Worm (Caenorhabditis elegans) whole organism, L1 larva: Measurements from ENCODE around the gene fbxb-92.

ENCODE experiments used
- alr-1 ChIP-seq: fragments of 200-800 bp; sonication (Bioruptor generic); optimal IDR thresholded peaks from 2 replicates; lab custom pipeline; 2018; ENCODE audit warnings: borderline replicate concordance, mild to moderate bottlenecking, missing genetic modification characterization, missing compliant biosample characterization
- aly-2 ChIP-seq: fragments of 150-350 bp; optimal IDR thresholded peaks from 2 replicates; lab custom pipeline; 2014; ENCODE audit warnings: missing biosample characterization, missing genetic modification characterization
- ceh-88 ChIP-seq: fragments of 200-800 bp; sonication (Bioruptor generic); IDR thresholded peaks from 2 replicates; pipeline ENCODE4 v1.3.6; 2022; ENCODE audit warnings: missing genetic modification characterization, missing compliant biosample characterization
- ceh-90 ChIP-seq: sonication (generic microtip); optimal IDR thresholded peaks from 2 replicates; lab custom pipeline; 2016; ENCODE audit warnings: missing genetic modification characterization, missing compliant biosample characterization
- efl-1 ChIP-seq, 4 experiments: fragments of 150-350 bp; optimal IDR thresholded peaks in 3 of 4; peaks in 1 of 4; 1 replicate in 1 of 4; 2 replicates in 3 of 4; lab custom pipeline; 2014; ENCODE audit warnings: missing biosample characterization in 2 of 4, missing genetic modification characterization in 2 of 4, missing genetic modification reagents in 2 of 4
- egl-27 ChIP-seq, 2 experiments: fragments of 150-350 bp in 1 of 2; sonication (generic microtip); optimal IDR thresholded peaks; 3 replicates each; lab custom pipeline; 2017 to 2018; ENCODE audit warnings: missing biosample characterization in 2 of 2, missing genetic modification characterization in 2 of 2, missing genetic modification reagents in 2 of 2
- elt-2 ChIP-seq: sonication (generic microtip); optimal IDR thresholded peaks from 2 replicates; lab custom pipeline; 2016; ENCODE audit warnings: missing genetic modification characterization, mild to moderate bottlenecking, inconsistent platforms, missing compliant biosample characterization, missing genetic modification reagents
- grh-1 ChIP-seq: fragments of 200-800 bp; sonication (Bioruptor generic); IDR thresholded peaks from 2 replicates; pipeline ENCODE4 v1.3.6; 2022; ENCODE audit warnings: missing genetic modification reagents, missing genetic modification characterization, missing compliant biosample characterization
- hlh-4 ChIP-seq: sonication (generic microtip); optimal IDR thresholded peaks from 2 replicates; lab custom pipeline; 2016; ENCODE audit warnings: mild to moderate bottlenecking, missing genetic modification characterization, missing compliant biosample characterization
- hpl-2 ChIP-seq: fragments of 150-350 bp; optimal IDR thresholded peaks from 2 replicates; lab custom pipeline; 2014; ENCODE audit warnings: missing biosample characterization, missing genetic modification reagents, missing genetic modification characterization
- isw-1 ChIP-seq: fragments of 200-800 bp; sonication (Bioruptor generic); IDR thresholded peaks from 2 replicates; pipeline ENCODE4 v1.3.6; 2022; ENCODE audit warnings: missing genetic modification characterization, missing compliant biosample characterization
- jun-1 ChIP-seq: fragments of 150-350 bp; optimal IDR thresholded peaks from 2 replicates; lab custom pipeline; 2014; ENCODE audit warnings: missing biosample characterization, missing genetic modification reagents, missing genetic modification characterization
- lin-13 ChIP-seq: fragments of 150-350 bp; optimal IDR thresholded peaks from 2 replicates; lab custom pipeline; 2014; ENCODE audit warnings: missing biosample characterization, missing genetic modification reagents, missing genetic modification characterization
- lin-14 ChIP-seq: fragments of 200-800 bp; sonication (Bioruptor generic); optimal IDR thresholded peaks from 2 replicates; lab custom pipeline; 2018; ENCODE audit warnings: mild to moderate bottlenecking, missing genetic modification characterization, moderate library complexity, missing compliant biosample characterization
- lin-35 ChIP-seq, 2 experiments: fragments of 150-350 bp; optimal IDR thresholded peaks; 2 replicates each; lab custom pipeline; 2014; ENCODE audit warnings: missing biosample characterization in 2 of 2, missing genetic modification characterization in 2 of 2, missing genetic modification reagents in 2 of 2
- lin-39 ChIP-seq: fragments of 150-350 bp; optimal IDR thresholded peaks from 2 replicates; lab custom pipeline; 2014; ENCODE audit warnings: missing biosample characterization, missing genetic modification reagents, missing genetic modification characterization
- lir-3 ChIP-seq: sonication (generic microtip); optimal IDR thresholded peaks from 2 replicates; lab custom pipeline; 2016; ENCODE audit warnings: mild to moderate bottlenecking, missing genetic modification characterization, moderate library complexity, missing compliant biosample characterization; ENCODE audit not compliant: poor library complexity
- mdl-1 ChIP-seq, 2 experiments: fragments of 150-350 bp; optimal IDR thresholded peaks; 2 replicates each; lab custom pipeline; 2014 to 2017; ENCODE audit warnings: missing biosample characterization in 2 of 2, missing genetic modification characterization in 2 of 2, inconsistent platforms in 1 of 2
- nhr-12 ChIP-seq: sonication (generic microtip); optimal IDR thresholded peaks from 2 replicates; lab custom pipeline; 2017; ENCODE audit warnings: missing biosample characterization, missing genetic modification characterization
- nhr-20 ChIP-seq: sonication (generic microtip); optimal IDR thresholded peaks from 2 replicates; lab custom pipeline; 2016; ENCODE audit warnings: mild to moderate bottlenecking, missing genetic modification characterization, missing compliant biosample characterization
- nhr-237 ChIP-seq: fragments of 150-350 bp; optimal IDR thresholded peaks from 2 replicates; lab custom pipeline; 2014; ENCODE audit warnings: missing biosample characterization, missing genetic modification characterization
- nhr-76 ChIP-seq: sonication (generic microtip); optimal IDR thresholded peaks from 2 replicates; lab custom pipeline; 2017; ENCODE audit warnings: missing biosample characterization, missing genetic modification characterization
- nhr-77 ChIP-seq: fragments of 150-350 bp; optimal IDR thresholded peaks from 2 replicates; lab custom pipeline; 2014; ENCODE audit warnings: missing biosample characterization, missing genetic modification characterization
- nhr-85 ChIP-seq: sonication (generic microtip); peaks from one replicate; lab custom pipeline; 2016; ENCODE audit warnings: missing genetic modification characterization, inconsistent platforms, missing compliant biosample characterization
- nhr-90 ChIP-seq: sonication (generic microtip); optimal IDR thresholded peaks from 2 replicates; lab custom pipeline; 2016; ENCODE audit warnings: mild to moderate bottlenecking, missing genetic modification characterization, missing compliant biosample characterization; ENCODE audit not compliant: poor library complexity
- pax-3 ChIP-seq: fragments of 200-800 bp; sonication (Bioruptor generic); optimal IDR thresholded peaks from 2 replicates; lab custom pipeline; 2018; ENCODE audit warnings: mild to moderate bottlenecking, missing genetic modification characterization, moderate library complexity, missing compliant biosample characterization
- pqm-1 ChIP-seq: sonication (generic microtip); optimal IDR thresholded peaks from 3 replicates; lab custom pipeline; 2017; ENCODE audit warnings: missing biosample characterization, missing genetic modification characterization
- rnt-1 ChIP-seq: sonication (generic microtip); optimal IDR thresholded peaks from 2 replicates; lab custom pipeline; 2016; ENCODE audit warnings: mild to moderate bottlenecking, missing genetic modification characterization, moderate library complexity, missing compliant biosample characterization
- tbx-2 ChIP-seq: sonication (generic microtip); optimal IDR thresholded peaks from 2 replicates; lab custom pipeline; 2016; ENCODE audit warnings: missing genetic modification characterization, missing compliant biosample characterization
- unc-62 ChIP-seq: fragments of 150-350 bp; optimal IDR thresholded peaks from 2 replicates; lab custom pipeline; 2014; ENCODE audit warnings: missing biosample characterization, missing genetic modification reagents, missing genetic modification characterization
- xbp-1 ChIP-seq: sonication (generic microtip); optimal IDR thresholded peaks from 2 replicates; lab custom pipeline; 2016; ENCODE audit warnings: missing genetic modification characterization, missing compliant biosample characterization

Gene fbxb-92

DNA sequence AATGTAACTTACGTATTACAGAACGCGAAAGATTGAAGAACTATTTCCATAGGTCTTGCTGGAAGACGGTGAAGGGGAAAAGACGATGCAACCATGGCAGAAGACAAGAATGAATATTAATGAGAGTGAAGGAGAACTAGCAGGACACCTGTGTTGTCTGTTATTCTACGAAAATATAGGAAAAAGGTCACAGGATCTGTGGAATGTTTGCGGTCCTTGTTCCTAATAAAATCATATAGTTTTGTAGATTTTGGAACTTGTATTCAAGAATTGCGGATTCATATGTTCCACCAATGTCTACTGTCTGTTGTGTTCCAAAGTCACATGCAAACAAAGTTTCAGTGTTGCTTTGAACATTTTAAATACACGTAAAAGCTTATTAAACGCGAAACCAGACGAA lies 4.9 kb upstream of the fbxb-92 start, which contains the start of gene sdz-11:
TSS of gene sdz-11 (minus strand) at position 101 of the 400 bp plus-strand sequence.
- TF ChIP-seq pax-3 (tag; lab: Kevin White, UChicago) (no peak), pqm-1 (tag; lab: Kevin White, UChicago) (no peak), lir-3 (tag; lab: Kevin White, UChicago) (no peak), nhr-77 (tag; lab: Kevin White, UChicago) (no peak), nhr-237 (tag; lab: Kevin White, UChicago) (no peak), alr-1 (tag; lab: Kevin White, UChicago) (no peak), hlh-4 (tag; lab: Kevin White, UChicago) (no peak), ceh-88 (no peak), grh-1 (GFP tag; lab: Robert Waterston, UW) (no peak)

DNA sequence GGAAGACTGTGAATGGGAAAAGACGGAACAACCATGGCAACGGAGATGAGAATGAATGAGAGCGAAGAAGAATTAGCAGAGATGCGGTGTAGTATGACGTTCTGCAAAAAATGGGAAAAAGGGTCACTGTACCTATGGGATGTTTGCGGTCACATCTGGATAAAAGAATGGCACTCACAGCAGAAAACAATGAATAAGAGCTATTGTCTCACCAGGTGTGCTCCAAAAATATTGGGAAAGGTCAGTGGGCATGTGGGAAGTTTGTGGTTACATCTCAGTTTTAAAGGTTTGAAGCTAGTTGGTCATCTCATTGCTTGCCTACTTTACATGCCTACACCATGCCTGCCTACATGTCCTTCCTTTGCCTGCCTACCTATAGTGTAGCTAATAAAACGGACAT lies 3.4 kb upstream of the fbxb-92 start, which contains the start of gene fbxb-91:
TSS of gene fbxb-91 (minus strand) at position 101 of the 400 bp plus-strand sequence.
- TF ChIP-seq rnt-1 (no peak), grh-1 (GFP tag; lab: Robert Waterston, UW) (no peak), nhr-90 (no peak), ceh-90 (tag; lab: Kevin White, UChicago) (no peak), efl-1 (optimal IDR thresholded peaks at IDR 0.05; lab: Kevin White, UChicago) (no peak), efl-1 (GFP tag; optimal IDR thresholded peaks at IDR 0.05 in 1 of 2; lab: Kevin White, UChicago) (no peak), unc-62 (no peak)

DNA sequence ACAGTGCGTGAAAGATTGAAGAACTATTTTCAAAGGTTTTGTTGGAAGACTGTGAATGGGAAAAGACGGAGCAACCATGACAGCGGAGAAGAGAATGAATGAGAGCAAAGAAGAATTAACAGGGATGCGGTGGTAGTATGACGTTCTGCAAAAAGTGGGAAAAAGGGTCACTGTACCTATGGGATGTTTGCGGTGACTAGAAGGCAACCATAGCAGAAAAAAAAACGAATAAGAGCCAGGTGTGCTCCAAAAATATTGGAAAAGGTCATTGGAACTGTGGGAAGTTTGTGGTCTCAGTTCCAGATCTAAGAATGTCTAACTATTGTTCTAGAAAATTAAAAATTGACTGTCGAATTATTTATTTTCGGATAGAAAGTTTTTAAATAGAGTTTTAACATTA lies 1.4 kb upstream of the fbxb-92 start, which contains the start of gene fbxb-90:
TSS of gene fbxb-90 (minus strand) at position 101 of the 400 bp plus-strand sequence.
- TF ChIP-seq grh-1 (GFP tag; lab: Robert Waterston, UW) = no peak
- no peak for TF ChIP-seq isw-1
- TF ChIP-seq nhr-12 = no peak
- TF ChIP-seq xbp-1 (tag; lab: Kevin White, UChicago) = no peak
- no peak for TF ChIP-seq tbx-2 (tag; lab: Kevin White, UChicago)
- TF ChIP-seq elt-2 (tag; lab: Kevin White, UChicago) = no peak
- no peak for TF ChIP-seq nhr-76 (tag; lab: Kevin White, UChicago)
- TF ChIP-seq jun-1 (tag; lab: Kevin White, UChicago) = no peak
- TF ChIP-seq lin-39 = no peak
- no peak for TF ChIP-seq egl-27 (tag; optimal IDR thresholded peaks at IDR 0.05; lab: Kevin White, UChicago)
- no peak for TF ChIP-seq nhr-85 (tag; lab: Kevin White, UChicago)
- TF ChIP-seq rnt-1 = no peak
- no peak for TF ChIP-seq aly-2 (tag; lab: Kevin White, UChicago)
- TF ChIP-seq lin-35 (GFP tag; optimal IDR thresholded peaks at IDR 0.05; lab: Kevin White, UChicago) = no peak

DNA sequence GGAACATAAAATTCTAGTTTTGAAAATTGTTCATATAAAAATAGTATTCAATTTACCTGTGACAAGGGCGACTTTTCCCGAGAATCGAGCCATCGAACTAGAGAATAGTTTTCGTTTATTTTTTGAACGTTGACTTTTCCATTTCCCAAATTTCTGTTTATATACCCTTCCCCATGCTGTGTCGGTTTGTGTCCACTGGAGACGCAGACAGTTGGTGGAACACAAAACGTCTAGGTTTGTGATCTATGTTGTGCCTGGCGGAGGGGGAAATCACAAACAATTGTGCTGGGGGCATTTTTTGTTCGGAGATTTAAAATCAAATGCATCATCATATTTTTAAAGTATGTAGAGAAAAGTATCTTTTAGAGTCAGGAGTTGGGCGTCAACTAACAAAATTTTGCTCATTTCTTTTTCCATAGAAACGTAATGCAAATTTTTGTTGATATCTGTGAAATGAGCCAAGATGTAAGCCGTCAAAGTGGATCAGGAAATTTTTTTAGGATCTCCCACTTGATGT lies 3.6 kb downstream of the fbxb-92 start, which contains the start of gene nta-1:
TSS of gene nta-1 (minus strand) at position 131 of the 517 bp plus-strand sequence.
- TF ChIP-seq mdl-1 (tag; optimal IDR thresholded peaks at IDR 0.05; lab: Kevin White, UChicago) (peak in 1 of 2 experiments; percentile 22), nhr-77 (tag; lab: Kevin White, UChicago) (no peak), lin-13 (GFP tag; lab: Kevin White, UChicago) (no peak), nhr-20 (tag; lab: Kevin White, UChicago) (peak; percentile 85), lin-14 (peak; percentile 75), efl-1 (optimal IDR thresholded peaks at IDR 0.05; lab: Kevin White, UChicago) (no peak), efl-1 (GFP tag; optimal IDR thresholded peaks at IDR 0.05 in 1 of 2; lab: Kevin White, UChicago) (peak in 1 of 2 experiments; percentile 4), elt-2 (tag; lab: Kevin White, UChicago) (peak; percentile 20), lin-35 (GFP tag; optimal IDR thresholded peaks at IDR 0.05; lab: Kevin White, UChicago) (peak in 1 of 2 experiments; percentile 39)

DNA sequence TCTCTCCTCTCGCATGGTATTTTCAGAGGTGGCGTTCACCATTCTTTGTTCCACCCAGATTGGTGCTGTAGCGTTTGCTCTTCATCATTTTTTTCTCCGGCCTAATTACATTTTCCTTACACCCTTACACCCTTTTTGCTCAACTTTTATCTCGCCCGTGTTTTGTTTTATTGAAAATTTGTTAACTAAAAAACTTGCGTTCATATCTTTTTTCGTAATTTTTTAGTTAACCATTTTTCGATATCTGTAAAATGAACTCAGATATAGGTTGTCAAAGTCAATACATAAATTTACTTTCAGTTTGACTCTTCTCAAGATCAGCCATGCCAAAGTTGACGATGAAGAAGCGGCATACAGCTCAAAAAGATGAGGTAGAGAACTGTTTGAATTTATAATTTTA lies 5.7 kb downstream of the fbxb-92 start, which contains the start of gene F12E12.1:
TSS of gene F12E12.1 (plus strand) at position 301 of the 400 bp plus-strand sequence.
- TF ChIP-seq hpl-2 (GFP tag; lab: Kevin White, UChicago) = no peak
